Fruit fly (Drosophila melanogaster) whole organism, pupa: ENCODE data around the gene CG7806.

ENCODE experiments used
- CG10348 ChIP-seq: fragments of 200-800 bp; sonication (Bioruptor generic); IDR thresholded peaks from 2 replicates; pipeline ENCODE4 v1.3.6; 2022; ENCODE audit warnings: missing biosample characterization, missing genetic modification characterization
- CG12605 ChIP-seq: fragments of 200-800 bp; sonication (Bioruptor generic); IDR thresholded peaks from 2 replicates; pipeline ENCODE4 v1.3.6; 2022; ENCODE audit warnings: missing biosample characterization, missing genetic modification characterization
- CG13204 ChIP-seq: fragments of 200-800 bp; sonication (Bioruptor generic); optimal IDR thresholded peaks from 2 replicates; lab custom pipeline; 2018; ENCODE audit warnings: missing biosample characterization, mild to moderate bottlenecking, missing genetic modification characterization, moderate library complexity
- CG14655 ChIP-seq: fragments of 200-800 bp; sonication (Bioruptor generic); optimal IDR thresholded peaks from 3 replicates; lab custom pipeline; 2017; ENCODE audit warnings: mild to moderate bottlenecking, missing biosample characterization, missing genetic modification reagents, missing genetic modification characterization
- CG15710 ChIP-seq: fragments of 200-800 bp; sonication (Bioruptor generic); optimal IDR thresholded peaks from 2 replicates; lab custom pipeline; 2018; ENCODE audit warnings: missing biosample characterization, mild to moderate bottlenecking, missing genetic modification characterization, moderate library complexity
- CG17806 ChIP-seq: fragments of 200-800 bp; sonication (Bioruptor generic); optimal IDR thresholded peaks from 2 replicates; lab custom pipeline; 2018; ENCODE audit warnings: missing biosample characterization, mild to moderate bottlenecking, missing genetic modification characterization, moderate library complexity
- CG32121 ChIP-seq: fragments of 200-800 bp; sonication (Bioruptor generic); IDR thresholded peaks from 2 replicates; pipeline ENCODE4 v1.3.6; 2022; ENCODE audit warnings: missing biosample characterization, missing genetic modification characterization
- CG34367 ChIP-seq: fragments of 200-800 bp; sonication (Bioruptor generic); optimal IDR thresholded peaks from 2 replicates; lab custom pipeline; 2018; ENCODE audit warnings: missing biosample characterization, mild to moderate bottlenecking, missing genetic modification characterization
- CG4496 ChIP-seq: fragments of 200-800 bp; sonication (Bioruptor generic); IDR thresholded peaks from 3 replicates; pipeline ENCODE4 v1.3.6; 2022; ENCODE audit warnings: missing biosample characterization, missing genetic modification characterization
- CG8159 ChIP-seq: fragments of 200-800 bp; sonication (Bioruptor generic); optimal IDR thresholded peaks from 3 replicates; lab custom pipeline; 2018; ENCODE audit warnings: missing biosample characterization, mild to moderate bottlenecking, missing genetic modification characterization, moderate library complexity
- CG8301 ChIP-seq: fragments of 200-800 bp; sonication (Bioruptor generic); optimal IDR thresholded peaks from 2 replicates; lab custom pipeline; 2018; ENCODE audit warnings: missing biosample characterization, mild to moderate bottlenecking, missing genetic modification characterization
- CG9948 ChIP-seq: fragments of 200-800 bp; sonication (Bioruptor generic); optimal IDR thresholded peaks from 2 replicates; lab custom pipeline; 2018; ENCODE audit warnings: missing biosample characterization, mild to moderate bottlenecking, missing genetic modification characterization, moderate library complexity
- D1 ChIP-seq: fragments of 200-800 bp; sonication (Bioruptor generic); optimal IDR thresholded peaks from 2 replicates; lab custom pipeline; 2018; ENCODE audit warnings: missing biosample characterization, mild to moderate bottlenecking, missing genetic modification characterization, moderate library complexity
- EcR ChIP-seq: fragments of 200-800 bp; sonication (Bioruptor generic); optimal IDR thresholded peaks from 3 replicates; lab custom pipeline; 2019; ENCODE audit warnings: missing biosample characterization, missing genetic modification characterization, mild to moderate bottlenecking, moderate library complexity, missing genetic modification reagents
- Ets98B ChIP-seq: fragments of 200-800 bp; sonication (Bioruptor generic); IDR thresholded peaks from 2 replicates; pipeline ENCODE4 v1.3.6; 2022; ENCODE audit warnings: missing biosample characterization, missing genetic modification characterization
- Pif1A ChIP-seq: fragments of 200-800 bp; sonication (Bioruptor generic); optimal IDR thresholded peaks from 3 replicates; lab custom pipeline; 2016; ENCODE audit warnings: missing biosample characterization, missing genetic modification characterization
- Pif1B ChIP-seq: fragments of 200-800 bp; sonication (Bioruptor generic); optimal IDR thresholded peaks from 3 replicates; lab custom pipeline; 2016; ENCODE audit warnings: missing biosample characterization, missing genetic modification characterization
- Snoo ChIP-seq: fragments of 200-800 bp; sonication (Bioruptor generic); optimal IDR thresholded peaks from 3 replicates; lab custom pipeline; 2017; ENCODE audit warnings: missing biosample characterization, mild to moderate bottlenecking, missing genetic modification characterization, inconsistent platforms
- fd96Ca ChIP-seq: fragments of 200-800 bp; sonication (Bioruptor generic); IDR thresholded peaks from 3 replicates; pipeline ENCODE4 v1.3.6; 2022; ENCODE audit warnings: missing biosample characterization, missing genetic modification characterization
- gl ChIP-seq: fragments of 200-800 bp; sonication (Bioruptor generic); optimal IDR thresholded peaks from 2 replicates; lab custom pipeline; 2018; ENCODE audit warnings: missing biosample characterization, mild to moderate bottlenecking, missing genetic modification characterization
- rn ChIP-seq: fragments of 200-800 bp; sonication (Bioruptor generic); IDR thresholded peaks from 2 replicates; pipeline ENCODE4 v1.3.6; 2022; ENCODE audit warnings: missing biosample characterization, missing genetic modification characterization

The CG7806 gene

dm6 chr2L:8294043-8294442, 17.2 kb upstream of the CG7806 start:
- TF ChIP-seq CG13204, result no peak

dm6 chr2L:8296395-8296794, 14.8 kb upstream of the CG7806 start:
- TF ChIP-seq CG34367 (tag; lab: Kevin White, UChicago) (no peak), Ets98B (GFP tag; lab: Robert Waterston, UW) (no peak), fd96Ca (GFP tag; lab: Robert Waterston, UW) (no peak), Pif1A (no peak), rn (GFP tag; lab: Robert Waterston, UW) (no peak), CG8159 (tag; lab: Kevin White, UChicago) (no peak), CG32121 (GFP tag; lab: Robert Waterston, UW) (no peak), Snoo (tag; lab: Kevin White, UChicago) (no peak), CG14655 (GFP tag; lab: Kevin White, UChicago) (no peak), CG9948 (tag; lab: Kevin White, UChicago) (no peak), CG17806 (no peak), CG12605 (GFP tag; lab: Robert Waterston, UW) (no peak), CG13204 (no peak), CG15710 (tag; lab: Kevin White, UChicago) (no peak), CG8301 (tag; lab: Kevin White, UChicago) (no peak), CG4496 (GFP tag; lab: Robert Waterston, UW) (no peak), Pif1B (no peak), D1 (tag; lab: Kevin White, UChicago) (no peak), EcR (GFP tag; lab: Kevin White, UChicago) (no peak), CG10348 (GFP tag; lab: Robert Waterston, UW) (no peak)

dm6 chr2L:8297070-8297469, 14.1 kb upstream of the CG7806 start:
- TF ChIP-seq Pif1A (no peak), CG17806 (no peak)
- TF ChIP-seq, all 21 proteins: peak for 0

DNA sequence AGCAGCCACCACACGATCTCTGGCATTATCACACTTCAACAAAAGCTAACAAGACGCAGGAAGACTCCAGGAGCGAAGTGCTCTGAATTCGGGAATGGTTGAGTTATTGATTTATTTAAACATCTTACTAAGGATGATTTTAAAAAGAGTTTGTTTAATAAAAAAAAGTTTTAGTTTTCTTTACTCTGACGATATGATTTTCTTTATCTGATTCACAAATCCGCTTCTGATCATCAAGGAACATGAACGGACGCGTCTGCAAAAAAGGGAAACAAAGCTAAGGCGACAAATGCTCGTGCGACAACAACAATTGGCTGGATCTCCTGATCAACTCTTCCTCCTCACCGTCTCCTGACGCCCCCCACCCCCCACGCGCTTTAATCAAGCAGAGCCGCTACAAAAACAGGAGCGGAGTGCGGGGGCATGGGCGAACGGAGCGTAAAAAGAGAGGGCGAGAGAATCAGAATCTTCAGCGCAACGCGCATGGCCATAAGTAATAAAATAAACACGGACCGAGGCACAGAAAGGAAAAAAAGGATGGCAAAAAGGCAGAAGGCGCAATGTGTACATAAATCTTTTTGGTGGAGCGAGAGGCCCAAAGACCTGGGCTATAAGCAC, 11.9 kb upstream of the CG7806 start:
- TF ChIP-seq Ets98B (GFP tag; lab: Robert Waterston, UW), result peak; percentile 47
- TF ChIP-seq CG9948 (tag; lab: Kevin White, UChicago), result peak; percentile 85
- TF ChIP-seq CG8301 (tag; lab: Kevin White, UChicago), result peak; percentile 74
- TF ChIP-seq CG15710 (tag; lab: Kevin White, UChicago), result peak; percentile 95
- peak; percentile 81 for TF ChIP-seq EcR (GFP tag; lab: Kevin White, UChicago)
- peak; percentile 71 for TF ChIP-seq fd96Ca (GFP tag; lab: Robert Waterston, UW)
- no peak for TF ChIP-seq CG10348 (GFP tag; lab: Robert Waterston, UW)
- TF ChIP-seq CG13204, result peak; percentile 97
- peak; percentile 86 for TF ChIP-seq Snoo (tag; lab: Kevin White, UChicago)
- TF ChIP-seq CG4496 (GFP tag; lab: Robert Waterston, UW), result peak; percentile 69; the same call in 2 of the 3 replicates
- peak; percentile 75 for TF ChIP-seq CG34367 (tag; lab: Kevin White, UChicago)
- peak; percentile 82 for TF ChIP-seq Pif1A
- peak; percentile 51 for TF ChIP-seq D1 (tag; lab: Kevin White, UChicago)
- peak; percentile 64; the same call in 1 of the 2 replicates for TF ChIP-seq CG12605 (GFP tag; lab: Robert Waterston, UW)
- TF ChIP-seq CG32121 (GFP tag; lab: Robert Waterston, UW), result no peak
- TF ChIP-seq CG8159 (tag; lab: Kevin White, UChicago), result peak; percentile 93
- peak; percentile 40; the same call in 1 of the 2 replicates for TF ChIP-seq rn (GFP tag; lab: Robert Waterston, UW)
- TF ChIP-seq CG14655 (GFP tag; lab: Kevin White, UChicago), result no peak
- TF ChIP-seq Pif1B, result peak; percentile 92
- peak; percentile 92 for TF ChIP-seq CG17806
- TF ChIP-seq gl, result peak; percentile 85

dm6 chr2L:8300220-8301167, 10.7 kb upstream of the CG7806 start, which contains the start of gene Btk:
TSS of gene Btk (minus strand) at chr2L:8301079.
- TF ChIP-seq Snoo (tag; lab: Kevin White, UChicago) (peak; percentile 19), CG32121 (GFP tag; lab: Robert Waterston, UW) (peak; percentile 12; the same call in 1 of the 2 replicates), CG17806 (no peak), CG12605 (GFP tag; lab: Robert Waterston, UW) (no peak; the same call in 1 of the 2 replicates), CG4496 (GFP tag; lab: Robert Waterston, UW) (no peak), CG13204 (no peak), CG9948 (tag; lab: Kevin White, UChicago) (no peak), EcR (GFP tag; lab: Kevin White, UChicago) (peak; percentile 85), Ets98B (GFP tag; lab: Robert Waterston, UW) (no peak), CG15710 (tag; lab: Kevin White, UChicago) (no peak), CG14655 (GFP tag; lab: Kevin White, UChicago) (no peak), Pif1B (no peak), Pif1A (no peak), CG8159 (tag; lab: Kevin White, UChicago) (no peak), fd96Ca (GFP tag; lab: Robert Waterston, UW) (no peak), gl (no peak), rn (GFP tag; lab: Robert Waterston, UW) (no peak), CG10348 (GFP tag; lab: Robert Waterston, UW) (no peak), CG8301 (tag; lab: Kevin White, UChicago) (no peak), D1 (tag; lab: Kevin White, UChicago) (no peak), CG34367 (tag; lab: Kevin White, UChicago) (no peak)
